Fruit fly (Drosophila melanogaster) whole organism, embryonic: Measurements from ENCODE around the gene Spn88Eb.

ENCODE experiments used
- CG2199 ChIP-seq: fragments of 200-800 bp; sonication (Bioruptor generic); IDR thresholded peaks from 3 replicates; pipeline ENCODE4 v1.3.6; 2022; ENCODE audit warnings: missing biosample characterization, missing genetic modification characterization
- CG3726 ChIP-seq: fragments of 200-800 bp; sonication (Bioruptor generic); IDR thresholded peaks from 3 replicates; pipeline ENCODE4, ENCODE4 v1.3.6; 2022; ENCODE audit warnings: missing biosample characterization, missing genetic modification characterization
- Ptx1 ChIP-seq: fragments of 200-800 bp; sonication (Bioruptor generic); IDR thresholded peaks from 2 replicates; pipeline ENCODE4 v1.3.6; 2022; ENCODE audit warnings: missing biosample characterization, missing genetic modification characterization
- Sin3A ChIP-seq: fragments of >200 bp; optimal IDR thresholded peaks from 2 replicates; lab custom pipeline; 2018
- hkb ChIP-seq, 2 experiments: fragments of 200-800 bp in 1 of 2; fragments of >200 bp in 1 of 2; sonication (Bioruptor generic) in 1 of 2; IDR thresholded peaks in 1 of 2; optimal IDR thresholded peaks in 1 of 2; 2 replicates each; pipeline versions ENCODE4 v1.3.6 to Lab custom; 2017 to 2022; ENCODE audit warnings: missing biosample characterization in 1 of 2, missing genetic modification characterization in 1 of 2
- knrl ChIP-seq: fragments of 200-800 bp; sonication (Bioruptor generic); IDR thresholded peaks from 3 replicates; pipeline ENCODE4 v1.3.6; 2022; ENCODE audit warnings: missing biosample characterization, missing genetic modification characterization; ENCODE audit not compliant: partially characterized antibody
- maf-S ChIP-seq: fragments of 200-800 bp; sonication (Bioruptor generic); optimal IDR thresholded peaks from 2 replicates; lab custom pipeline; 2016; ENCODE audit warnings: missing biosample characterization, missing genetic modification characterization
- pan ChIP-seq, 4 experiments: fragments of >200 bp in 3 of 4; fragments of 200-800 bp in 1 of 4; sonication (Bioruptor generic) in 1 of 4; optimal IDR thresholded peaks in 3 of 4; IDR thresholded peaks in 1 of 4; 2 replicates each; pipeline versions ENCODE4 v1.3.6 to Lab custom; 2017 to 2022; ENCODE audit warnings: missing biosample characterization in 2 of 4, missing genetic modification characterization in 2 of 4, mixed read lengths in 1 of 4

DNA sequence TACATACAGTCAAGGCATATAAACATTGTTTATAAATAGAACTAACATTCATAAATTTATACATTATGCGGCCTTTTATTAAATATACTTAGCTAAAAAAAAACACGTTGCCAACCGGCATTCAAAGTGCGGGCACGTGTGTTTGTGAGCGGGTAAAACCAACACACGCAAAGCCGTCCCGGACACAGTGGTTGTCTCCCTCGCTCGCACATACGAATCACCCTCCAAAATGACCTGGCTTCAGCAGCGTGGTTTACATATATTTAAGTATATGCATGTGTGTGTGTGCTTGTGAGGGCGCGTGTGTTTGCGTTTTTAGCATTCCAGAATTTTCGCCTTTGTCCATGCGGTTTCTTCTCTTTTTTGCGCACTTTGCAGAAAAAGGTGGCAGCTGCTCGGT lies 34.9 kb upstream of the Spn88Eb start:
- TF ChIP-seq maf-S (no peak), Sin3A (lab: Kevin White, UChicago) (no peak), pan (optimal IDR thresholded peaks at IDR 0.05; lab: Kevin White, UChicago) (no peak), pan (GFP tag; optimal IDR thresholded peaks at IDR 0.05 in 1 of 2, IDR thresholded peaks at IDR 0.05 in 1 of 2) (no peak), Ptx1 (GFP tag; lab: Robert Waterston, UW) (no peak), CG3726 (GFP tag; lab: Robert Waterston, UW) (no peak), hkb (optimal IDR thresholded peaks at IDR 0.05; lab: Kevin White, UChicago) (no peak), hkb (GFP tag; IDR thresholded peaks at IDR 0.05; lab: Robert Waterston, UW) (peak; percentile 17; the same call in 1 of the 2 replicates), knrl (GFP tag; lab: Robert Waterston, UW) (no peak), CG2199 (GFP tag; lab: Robert Waterston, UW) (0 out of 3 replicates have a peak, but pooled peaks have one; percentile 37)
